Fruit fly (Drosophila melanogaster) whole organism, embryonic: Measurements from ENCODE around the gene Sfp23F.

ENCODE experiments used
- ATbp ChIP-seq: fragments of 200-800 bp; sonication (Bioruptor generic); optimal IDR thresholded peaks from 2 replicates; lab custom pipeline; 2017; ENCODE audit warnings: missing biosample characterization, mild to moderate bottlenecking, missing genetic modification characterization, missing genetic modification reagents
- BEAF-32 ChIP-seq: fragments of 200-800 bp; sonication (Bioruptor generic); optimal IDR thresholded peaks from 3 replicates; lab custom pipeline; 2017; ENCODE audit warnings: missing biosample characterization, missing genetic modification characterization, mild to moderate bottlenecking, moderate library complexity, missing genetic modification reagents
- CG10654 ChIP-seq: fragments of 200-800 bp; sonication (Bioruptor generic); optimal IDR thresholded peaks from 2 replicates; lab custom pipeline; 2016; ENCODE audit warnings: missing biosample characterization, missing genetic modification characterization
- CG11504 ChIP-seq: fragments of 200-800 bp; sonication (Bioruptor generic); optimal IDR thresholded peaks from 3 replicates; lab custom pipeline; 2019; ENCODE audit warnings: missing biosample characterization, mild to moderate bottlenecking, missing genetic modification characterization, moderate library complexity
- CG12071 ChIP-seq: fragments of 200-800 bp; sonication (Bioruptor generic); optimal IDR thresholded peaks from 3 replicates; lab custom pipeline; 2018; ENCODE audit warnings: missing biosample characterization, mild to moderate bottlenecking, missing genetic modification characterization
- CG12219 ChIP-seq: fragments of 200-800 bp; sonication (Bioruptor generic); optimal IDR thresholded peaks from 3 replicates; lab custom pipeline; 2018; ENCODE audit warnings: missing biosample characterization, mild to moderate bottlenecking, missing genetic modification characterization
- CG17361 ChIP-seq: fragments of 200-800 bp; sonication (Bioruptor generic); IDR thresholded peaks from 3 replicates; pipeline ENCODE4 v1.3.6; 2022; ENCODE audit warnings: missing biosample characterization, missing genetic modification characterization
- CG17612 ChIP-seq: fragments of 200-800 bp; sonication (Bioruptor generic); IDR thresholded peaks from 2 replicates; pipeline ENCODE4 v1.3.6; 2022; ENCODE audit warnings: missing biosample characterization, missing genetic modification characterization
- CG17829 ChIP-seq: fragments of 200-800 bp; optimal IDR thresholded peaks from 2 replicates; lab custom pipeline; 2019; ENCODE audit warnings: missing biosample characterization, mild to moderate bottlenecking, missing genetic modification characterization, moderate library complexity
- CG17912 ChIP-seq: fragments of 200-800 bp; sonication (Bioruptor generic); optimal IDR thresholded peaks from 2 replicates; lab custom pipeline; 2018; ENCODE audit warnings: missing biosample characterization, mild to moderate bottlenecking, missing genetic modification characterization
- CG2129 ChIP-seq: fragments of 200-800 bp; sonication (Bioruptor generic); IDR thresholded peaks from 2 replicates; pipeline ENCODE4 v1.3.6; 2022; ENCODE audit warnings: missing biosample characterization, missing genetic modification characterization; ENCODE audit not compliant: partially characterized antibody
- CG2199 ChIP-seq: fragments of 200-800 bp; sonication (Bioruptor generic); IDR thresholded peaks from 3 replicates; pipeline ENCODE4 v1.3.6; 2022; ENCODE audit warnings: missing biosample characterization, missing genetic modification characterization
- CG2202 ChIP-seq: fragments of 200-800 bp; sonication (Bioruptor generic); optimal IDR thresholded peaks from 2 replicates; lab custom pipeline; 2018; ENCODE audit warnings: missing biosample characterization, mild to moderate bottlenecking, missing genetic modification characterization
- CG2712 ChIP-seq: fragments of 200-800 bp; optimal IDR thresholded peaks from 3 replicates; lab custom pipeline; 2019; ENCODE audit warnings: missing biosample characterization, mild to moderate bottlenecking, missing genetic modification characterization, moderate library complexity
- CG30403 ChIP-seq: fragments of 200-800 bp; sonication (Bioruptor generic); optimal IDR thresholded peaks from 3 replicates; lab custom pipeline; 2016; ENCODE audit warnings: missing biosample characterization, missing genetic modification characterization
- CG33557 ChIP-seq: fragments of 200-800 bp; sonication (Bioruptor generic); optimal IDR thresholded peaks from 2 replicates; lab custom pipeline; 2019; ENCODE audit warnings: missing biosample characterization, mild to moderate bottlenecking, missing genetic modification characterization, moderate library complexity
- CG34376 ChIP-seq: fragments of 200-800 bp; sonication (Bioruptor generic); optimal IDR thresholded peaks from 2 replicates; lab custom pipeline; 2018; ENCODE audit warnings: missing biosample characterization, mild to moderate bottlenecking, missing genetic modification characterization
- CG3838 ChIP-seq: fragments of 200-800 bp; sonication (Bioruptor generic); optimal IDR thresholded peaks from 3 replicates; lab custom pipeline; 2016; ENCODE audit warnings: missing biosample characterization, missing genetic modification characterization
- CG4424 ChIP-seq: fragments of 200-800 bp; sonication (Bioruptor generic); optimal IDR thresholded peaks from 3 replicates; lab custom pipeline; 2016; ENCODE audit warnings: missing biosample characterization, missing genetic modification characterization
- CG5245 ChIP-seq: fragments of 200-800 bp; sonication (Bioruptor generic); optimal IDR thresholded peaks from 3 replicates; lab custom pipeline; 2016; ENCODE audit warnings: missing biosample characterization, missing genetic modification characterization
- CG6854 ChIP-seq: fragments of 200-800 bp; sonication (Bioruptor generic); optimal IDR thresholded peaks from 3 replicates; lab custom pipeline; 2017; ENCODE audit warnings: missing biosample characterization, mild to moderate bottlenecking, missing genetic modification characterization
- CG7372 ChIP-seq: fragments of 200-800 bp; sonication (Bioruptor generic); IDR thresholded peaks from 2 replicates; pipeline ENCODE4 v1.3.6; 2022; ENCODE audit warnings: missing biosample characterization, missing genetic modification characterization
- CG8089 ChIP-seq: fragments of 200-800 bp; sonication (Bioruptor generic); optimal IDR thresholded peaks from 3 replicates; lab custom pipeline; 2016; ENCODE audit warnings: missing biosample characterization, missing genetic modification characterization
- Dll ChIP-seq: fragments of 200-800 bp; sonication (Bioruptor generic); IDR thresholded peaks from 4 replicates; pipeline ENCODE4 v1.3.6; 2022; ENCODE audit warnings: missing biosample characterization, missing genetic modification characterization; ENCODE audit not compliant: partially characterized antibody
- ERR ChIP-seq: fragments of 200-800 bp; sonication (Bioruptor generic); optimal IDR thresholded peaks from 2 replicates; lab custom pipeline; 2016; ENCODE audit warnings: missing biosample characterization, missing genetic modification characterization
- Fer2 ChIP-seq: fragments of 200-800 bp; sonication (Bioruptor generic); optimal IDR thresholded peaks from 2 replicates; lab custom pipeline; 2018; ENCODE audit warnings: missing biosample characterization, mild to moderate bottlenecking, missing genetic modification characterization, moderate library complexity
- Fer3 ChIP-seq: fragments of 200-800 bp; sonication (Bioruptor generic); optimal IDR thresholded peaks from 2 replicates; lab custom pipeline; 2018; ENCODE audit warnings: missing biosample characterization, mild to moderate bottlenecking, missing genetic modification characterization, moderate library complexity
- Hsf ChIP-seq: fragments of 200-800 bp; sonication (Bioruptor generic); optimal IDR thresholded peaks from 3 replicates; lab custom pipeline; 2016; ENCODE audit warnings: missing biosample characterization, missing genetic modification characterization
- Lhr ChIP-seq: fragments of 200-800 bp; sonication (Bioruptor generic); optimal IDR thresholded peaks from 3 replicates; lab custom pipeline; 2017; ENCODE audit warnings: mild to moderate bottlenecking, missing biosample characterization, missing genetic modification reagents, missing genetic modification characterization
- NK7.1 ChIP-seq: fragments of 200-800 bp; sonication (Bioruptor generic); optimal IDR thresholded peaks from 3 replicates; lab custom pipeline; 2016; ENCODE audit warnings: missing biosample characterization, missing genetic modification characterization
- Nf-YA ChIP-seq: fragments of 200-800 bp; sonication (Bioruptor generic); IDR thresholded peaks from 2 replicates; pipeline ENCODE4 v1.3.6; 2022; ENCODE audit warnings: missing biosample characterization, missing genetic modification characterization
- Spps ChIP-seq: fragments of 200-800 bp; sonication (Bioruptor generic); optimal IDR thresholded peaks from 2 replicates; lab custom pipeline; 2018; ENCODE audit warnings: missing biosample characterization, mild to moderate bottlenecking, missing genetic modification characterization
- Sry-δ ChIP-seq: fragments of 200-800 bp; sonication (Bioruptor generic); optimal IDR thresholded peaks from 2 replicates; lab custom pipeline; 2016; ENCODE audit warnings: missing biosample characterization, missing genetic modification characterization
- Usf ChIP-seq: fragments of 200-800 bp; sonication (Bioruptor generic); optimal IDR thresholded peaks from 2 replicates; lab custom pipeline; 2017; ENCODE audit warnings: missing genotype, missing biosample characterization, missing genetic modification characterization
- ash1 ChIP-seq: fragments of 200-800 bp; sonication (Bioruptor generic); optimal IDR thresholded peaks from 2 replicates; lab custom pipeline; 2018; ENCODE audit warnings: missing biosample characterization, mild to moderate bottlenecking, missing genetic modification characterization
- br ChIP-seq: fragments of >200 bp; optimal IDR thresholded peaks from 2 replicates; lab custom pipeline; 2017
- bsh ChIP-seq, 2 experiments: fragments of 200-800 bp; sonication (Bioruptor generic); optimal IDR thresholded peaks; 2 replicates each; lab custom pipeline; 2017 to 2018; ENCODE audit warnings: mild to moderate bottlenecking in 2 of 2, missing biosample characterization in 2 of 2, missing genetic modification characterization in 2 of 2, moderate library complexity in 1 of 2
- cato ChIP-seq: fragments of 200-800 bp; sonication (Bioruptor generic); optimal IDR thresholded peaks from 2 replicates; lab custom pipeline; 2016; ENCODE audit warnings: missing biosample characterization, missing genetic modification characterization, borderline replicate concordance
- disco-r ChIP-seq: fragments of 200-800 bp; sonication (Bioruptor generic); optimal IDR thresholded peaks from 2 replicates; lab custom pipeline; 2016; ENCODE audit warnings: missing biosample characterization, missing genetic modification characterization
- emc ChIP-seq: fragments of 200-800 bp; sonication (Bioruptor generic); optimal IDR thresholded peaks from 2 replicates; lab custom pipeline; 2016; ENCODE audit warnings: missing biosample characterization, missing genetic modification characterization
- en ChIP-seq: fragments of 200-800 bp; sonication (Bioruptor generic); optimal IDR thresholded peaks from 2 replicates; lab custom pipeline; 2016; ENCODE audit warnings: missing biosample characterization, missing genetic modification characterization
- exex ChIP-seq: fragments of 200-800 bp; sonication (Bioruptor generic); optimal IDR thresholded peaks from 4 replicates; lab custom pipeline; 2018; ENCODE audit warnings: missing biosample characterization, mild to moderate bottlenecking, missing genetic modification characterization, moderate library complexity
- gt ChIP-seq: fragments of 200-800 bp; sonication (Bioruptor generic); IDR thresholded peaks from 2 replicates; pipeline ENCODE4 v1.3.6; 2022; ENCODE audit warnings: missing biosample characterization, missing genetic modification characterization
- lab ChIP-seq: fragments of 200-800 bp; sonication (Bioruptor generic); optimal IDR thresholded peaks from 3 replicates; lab custom pipeline; 2017; ENCODE audit warnings: missing biosample characterization, missing genetic modification characterization, mild to moderate bottlenecking, moderate library complexity, missing genetic modification reagents
- nerfin-1 ChIP-seq: fragments of 200-800 bp; sonication (Bioruptor generic); optimal IDR thresholded peaks from 3 replicates; lab custom pipeline; 2019; ENCODE audit warnings: missing biosample characterization, mild to moderate bottlenecking, missing genetic modification characterization, moderate library complexity
- sim ChIP-seq: fragments of 200-800 bp; sonication (Bioruptor generic); IDR thresholded peaks from 2 replicates; pipeline ENCODE4 v1.3.6; 2022; ENCODE audit warnings: missing biosample characterization, missing genetic modification characterization
- sima ChIP-seq: fragments of 200-800 bp; sonication (Bioruptor generic); optimal IDR thresholded peaks from 2 replicates; lab custom pipeline; 2016; ENCODE audit warnings: missing biosample characterization, missing genetic modification characterization
- sisA ChIP-seq: fragments of 200-800 bp; sonication (Bioruptor generic); IDR thresholded peaks from 2 replicates; pipeline ENCODE4 v1.3.6; 2022; ENCODE audit warnings: missing biosample characterization, missing genetic modification characterization
- sr ChIP-seq: fragments of 200-800 bp; sonication (Bioruptor generic); IDR thresholded peaks from 3 replicates; pipeline ENCODE4 v1.3.6; 2022; ENCODE audit warnings: missing biosample characterization, missing genetic modification characterization
- sug ChIP-seq: fragments of 200-800 bp; optimal IDR thresholded peaks from 2 replicates; lab custom pipeline; 2019; ENCODE audit warnings: missing biosample characterization, mild to moderate bottlenecking, missing genetic modification characterization, moderate library complexity

Sfp23F gene

DNA sequence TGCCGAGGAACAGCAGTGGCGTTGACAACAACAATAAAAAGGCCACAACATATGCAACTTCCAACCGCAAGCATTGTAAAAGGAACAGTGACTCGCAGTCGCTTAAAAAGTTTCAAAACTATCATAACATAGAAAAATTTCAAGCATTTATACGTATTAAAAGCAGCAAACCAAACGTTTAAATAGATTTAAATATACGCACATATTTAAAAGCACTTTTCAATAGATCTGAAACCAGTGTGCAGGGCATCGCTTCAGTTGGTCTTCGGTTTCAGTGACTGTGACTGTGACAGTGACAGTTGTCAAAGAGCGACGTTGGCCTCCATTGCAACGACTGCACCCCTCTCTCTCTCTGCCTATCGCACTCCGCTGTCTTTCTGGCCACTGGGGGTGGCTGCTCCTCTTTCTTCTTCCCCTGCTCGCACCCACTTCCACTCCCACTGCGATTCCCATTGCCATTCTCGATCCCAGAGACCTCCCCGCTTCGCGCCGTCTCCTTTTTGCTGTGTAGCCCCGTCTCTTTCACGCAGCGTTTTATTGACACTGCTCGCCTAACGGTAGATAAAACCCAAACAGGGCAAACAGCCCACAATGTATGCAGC, 39.3 kb downstream of the Sfp23F start (continued):
- peak; percentile 93 for TF ChIP-seq sisA (GFP tag; lab: Robert Waterston, UW)
- peak; percentile 75; the same call in 2 of the 3 replicates for TF ChIP-seq sr
- TF ChIP-seq CG2202, result peak; percentile 57
- peak; percentile 78 for TF ChIP-seq nerfin-1 (tag; lab: Kevin White, UChicago)
- TF ChIP-seq CG17912 (GFP tag; lab: Kevin White, UChicago), result no peak
- no peak for TF ChIP-seq br (lab: Kevin White, UChicago)
- TF ChIP-seq Fer3 (tag; lab: Kevin White, UChicago), result peak; percentile 65
- no peak for TF ChIP-seq exex (tag; lab: Kevin White, UChicago)
- TF ChIP-seq CG17829, result peak; percentile 84
- no peak for TF ChIP-seq BEAF-32
- TF ChIP-seq CG33557, result no peak
- TF ChIP-seq cato (GFP tag; lab: Kevin White, UChicago), result peak; percentile 66
- peak; percentile 91 for TF ChIP-seq CG2712 (tag; lab: Kevin White, UChicago)
- peak; percentile 50 for TF ChIP-seq en (GFP tag; lab: Kevin White, UChicago)
- no peak for TF ChIP-seq sug
- peak; percentile 17 for TF ChIP-seq ERR (GFP tag; lab: Kevin White, UChicago)
- peak; percentile 72 for TF ChIP-seq Spps (tag; lab: Kevin White, UChicago)
- peak; percentile 77 for TF ChIP-seq lab (GFP tag; lab: Kevin White, UChicago)
- TF ChIP-seq bsh (GFP tag; optimal IDR thresholded peaks at IDR 0.05; lab: Kevin White, UChicago), result peak; percentile 82 to 89
- peak; percentile 52 for TF ChIP-seq CG8089 (GFP tag; lab: Kevin White, UChicago)
- TF ChIP-seq ATbp (GFP tag; lab: Kevin White, UChicago), result peak; percentile 92
- no peak for TF ChIP-seq ash1 (GFP tag; lab: Kevin White, UChicago)
- TF ChIP-seq CG5245, result peak; percentile 48
- TF ChIP-seq disco-r (GFP tag; lab: Kevin White, UChicago), result no peak
- peak; percentile 51 for TF ChIP-seq Hsf (GFP tag; lab: Kevin White, UChicago)
- peak; percentile 85 for TF ChIP-seq CG4424
- no peak for TF ChIP-seq Usf (GFP tag; lab: Kevin White, UChicago)
- no peak for TF ChIP-seq NK7.1 (GFP tag; lab: Kevin White, UChicago)
- TF ChIP-seq CG7372 (GFP tag; lab: Robert Waterston, UW), result peak; percentile 84
- peak; percentile 73 for TF ChIP-seq CG12219
- peak; percentile 75 for TF ChIP-seq CG30403 (GFP tag; lab: Kevin White, UChicago)
- peak; percentile 76 for TF ChIP-seq CG12071
- no peak for TF ChIP-seq CG34376 (GFP tag; lab: Kevin White, UChicago)
- TF ChIP-seq CG3838 (GFP tag; lab: Kevin White, UChicago), result no peak
- TF ChIP-seq CG2199 (GFP tag; lab: Robert Waterston, UW), result peak; percentile 79; the same call in 2 of the 3 replicates
- TF ChIP-seq CG2129 (GFP tag; lab: Robert Waterston, UW), result no peak
- peak; percentile 83 for TF ChIP-seq CG11504 (tag; lab: Kevin White, UChicago)
- peak; percentile 67 for TF ChIP-seq sim (GFP tag; lab: Robert Waterston, UW)
- TF ChIP-seq CG17612 (GFP tag; lab: Robert Waterston, UW), result no peak
- no peak for TF ChIP-seq emc (GFP tag; lab: Kevin White, UChicago)
- TF ChIP-seq Nf-YA (GFP tag; lab: Robert Waterston, UW), result peak; percentile 77
- TF ChIP-seq CG10654 (GFP tag; lab: Kevin White, UChicago), result peak; percentile 70
- peak; percentile 53 for TF ChIP-seq Lhr (GFP tag; lab: Kevin White, UChicago)
- no peak for TF ChIP-seq Sry-δ (GFP tag; lab: Kevin White, UChicago)
- 0 out of 4 replicates have a peak, but pooled peaks have one; percentile 27 for TF ChIP-seq Dll (GFP tag; lab: Robert Waterston, UW)
- peak; percentile 85 for TF ChIP-seq gt (GFP tag; lab: Robert Waterston, UW)
- TF ChIP-seq CG6854, result no peak
- TF ChIP-seq Fer2 (tag; lab: Kevin White, UChicago), result no peak
- TF ChIP-seq sima (GFP tag; lab: Kevin White, UChicago), result no peak
- peak; percentile 83 for TF ChIP-seq CG17361 (GFP tag; lab: Robert Waterston, UW)
